Fruit fly (Drosophila melanogaster) whole organism, embryonic: Measurements from ENCODE around the gene CG5687.

ENCODE experiments used
- Asciz ChIP-seq: fragments of 200-800 bp; sonication (Bioruptor generic); optimal IDR thresholded peaks from 2 replicates; lab custom pipeline; 2017; ENCODE audit warnings: missing biosample characterization, mild to moderate bottlenecking, missing genetic modification characterization, missing genetic modification reagents
- Atf6 ChIP-seq: fragments of 200-800 bp; sonication (Bioruptor generic); IDR thresholded peaks from 2 replicates; pipeline ENCODE4 v1.3.6; 2022; ENCODE audit warnings: missing biosample characterization, missing genetic modification characterization
- CG10366 ChIP-seq: fragments of 200-800 bp; sonication (Bioruptor generic); IDR thresholded peaks from 2 replicates; pipeline ENCODE4 v1.3.6; 2022; ENCODE audit warnings: missing biosample characterization, missing genetic modification characterization
- CG10565 ChIP-seq: fragments of 200-800 bp; sonication (Bioruptor generic); optimal IDR thresholded peaks from 3 replicates; lab custom pipeline; 2016; ENCODE audit warnings: missing biosample characterization, mild to moderate bottlenecking, missing genetic modification characterization
- CG10959 ChIP-seq: fragments of 200-800 bp; sonication (Bioruptor generic); IDR thresholded peaks from 2 replicates; pipeline ENCODE4 v1.3.6; 2022; ENCODE audit warnings: missing biosample characterization, missing genetic modification characterization
- CG11398 ChIP-seq: fragments of 200-800 bp; sonication (Bioruptor generic); optimal IDR thresholded peaks from 2 replicates; lab custom pipeline; 2016; ENCODE audit warnings: missing biosample characterization, missing genetic modification characterization
- CG12155 ChIP-seq: fragments of 200-800 bp; sonication (Bioruptor generic); optimal IDR thresholded peaks from 3 replicates; lab custom pipeline; 2016; ENCODE audit warnings: missing biosample characterization, missing genetic modification characterization
- CG13296 ChIP-seq: fragments of 200-800 bp; sonication (Bioruptor generic); optimal IDR thresholded peaks from 3 replicates; lab custom pipeline; 2018; ENCODE audit warnings: missing biosample characterization, mild to moderate bottlenecking, missing genetic modification characterization
- CG13624 ChIP-seq: fragments of 200-800 bp; sonication (Bioruptor generic); optimal IDR thresholded peaks from 2 replicates; lab custom pipeline; 2016; ENCODE audit warnings: missing biosample characterization, missing genetic modification characterization
- CG13775 ChIP-seq: fragments of 200-800 bp; sonication (Bioruptor generic); optimal IDR thresholded peaks from 3 replicates; lab custom pipeline; 2017; ENCODE audit warnings: missing biosample characterization, mild to moderate bottlenecking, missing genetic modification characterization
- CG15269 ChIP-seq: fragments of 200-800 bp; sonication (Bioruptor generic); optimal IDR thresholded peaks from 2 replicates; lab custom pipeline; 2018; ENCODE audit warnings: missing biosample characterization, mild to moderate bottlenecking, missing genetic modification characterization, moderate library complexity
- CG1529 ChIP-seq: fragments of 200-800 bp; sonication (Bioruptor generic); optimal IDR thresholded peaks from 3 replicates; lab custom pipeline; 2018; ENCODE audit warnings: missing biosample characterization, missing genetic modification characterization
- CG17359 ChIP-seq: fragments of 200-800 bp; sonication (Bioruptor generic); optimal IDR thresholded peaks from 3 replicates; lab custom pipeline; 2018; ENCODE audit warnings: missing biosample characterization, mild to moderate bottlenecking, missing genetic modification characterization, moderate library complexity
- CG17612 ChIP-seq: fragments of 200-800 bp; sonication (Bioruptor generic); IDR thresholded peaks from 2 replicates; pipeline ENCODE4 v1.3.6; 2022; ENCODE audit warnings: missing biosample characterization, missing genetic modification characterization
- CG33557 ChIP-seq: fragments of 200-800 bp; sonication (Bioruptor generic); optimal IDR thresholded peaks from 2 replicates; lab custom pipeline; 2019; ENCODE audit warnings: missing biosample characterization, mild to moderate bottlenecking, missing genetic modification characterization, moderate library complexity
- CG6254 ChIP-seq: fragments of 200-800 bp; sonication (Bioruptor generic); optimal IDR thresholded peaks from 3 replicates; lab custom pipeline; 2017; ENCODE audit warnings: mild to moderate bottlenecking, missing biosample characterization, missing genetic modification reagents, missing genetic modification characterization
- CG6683 ChIP-seq: fragments of 200-800 bp; sonication (Bioruptor generic); optimal IDR thresholded peaks from 2 replicates; lab custom pipeline; 2017; ENCODE audit warnings: missing biosample characterization, mild to moderate bottlenecking, missing genetic modification characterization, missing genetic modification reagents
- CG6813 ChIP-seq: fragments of 200-800 bp; sonication (Bioruptor generic); optimal IDR thresholded peaks from 2 replicates; lab custom pipeline; 2017; ENCODE audit warnings: missing biosample characterization, missing genetic modification characterization, mild to moderate bottlenecking, moderate library complexity, missing genetic modification reagents
- CG7372 ChIP-seq: fragments of 200-800 bp; sonication (Bioruptor generic); IDR thresholded peaks from 2 replicates; pipeline ENCODE4 v1.3.6; 2022; ENCODE audit warnings: missing biosample characterization, missing genetic modification characterization
- CG7786 ChIP-seq: fragments of 200-800 bp; sonication (Bioruptor generic); optimal IDR thresholded peaks from 2 replicates; lab custom pipeline; 2016; ENCODE audit warnings: missing biosample characterization, missing genetic modification characterization
- CG9609 ChIP-seq: fragments of 200-800 bp; sonication (Bioruptor generic); optimal IDR thresholded peaks from 3 replicates; lab custom pipeline; 2016; ENCODE audit warnings: missing biosample characterization, missing genetic modification characterization
- CG9876 ChIP-seq: fragments of 200-800 bp; sonication (Bioruptor generic); optimal IDR thresholded peaks from 2 replicates; lab custom pipeline; 2016; ENCODE audit warnings: missing biosample characterization, missing genetic modification characterization
- CHES-1-like ChIP-seq: fragments of 200-800 bp; sonication (Bioruptor generic); optimal IDR thresholded peaks from 2 replicates; lab custom pipeline; 2016; ENCODE audit warnings: missing biosample characterization, missing genetic modification characterization
- CoRest ChIP-seq: fragments of 200-800 bp; sonication (Bioruptor generic); optimal IDR thresholded peaks from 3 replicates; lab custom pipeline; 2018; ENCODE audit warnings: missing biosample characterization, mild to moderate bottlenecking, missing genetic modification characterization, moderate library complexity
- E2f2 ChIP-seq: fragments of 200-800 bp; sonication (Bioruptor generic); IDR thresholded peaks from 2 replicates; pipeline ENCODE4 v1.3.6; 2022; ENCODE audit warnings: missing biosample characterization, missing genetic modification characterization
- Hey ChIP-seq: fragments of 200-800 bp; sonication (Bioruptor generic); optimal IDR thresholded peaks from 3 replicates; lab custom pipeline; 2018; ENCODE audit warnings: missing biosample characterization, mild to moderate bottlenecking, missing genetic modification characterization
- MESR4 ChIP-seq: fragments of 200-800 bp; sonication (Bioruptor generic); optimal IDR thresholded peaks from 2 replicates; lab custom pipeline; 2018; ENCODE audit warnings: missing biosample characterization, mild to moderate bottlenecking, missing genetic modification characterization, moderate library complexity
- MTF-1 ChIP-seq: fragments of 200-800 bp; sonication (Bioruptor generic); optimal IDR thresholded peaks from 2 replicates; lab custom pipeline; 2018; ENCODE audit warnings: missing biosample characterization, mild to moderate bottlenecking, missing genetic modification characterization, borderline replicate concordance
- Meics ChIP-seq: fragments of 200-800 bp; sonication (Bioruptor generic); optimal IDR thresholded peaks from 2 replicates; lab custom pipeline; 2017; ENCODE audit warnings: missing biosample characterization, mild to moderate bottlenecking, missing genetic modification characterization
- NC2α ChIP-seq: fragments of 200-800 bp; sonication (Bioruptor generic); optimal IDR thresholded peaks from 2 replicates; lab custom pipeline; 2016; ENCODE audit warnings: missing biosample characterization, missing genetic modification characterization
- Nf-YB ChIP-seq: fragments of 200-800 bp; sonication (Bioruptor generic); optimal IDR thresholded peaks from 3 replicates; lab custom pipeline; 2019; ENCODE audit warnings: missing biosample characterization, mild to moderate bottlenecking, missing genetic modification characterization, moderate library complexity
- Oli ChIP-seq: fragments of 200-800 bp; sonication (Bioruptor generic); optimal IDR thresholded peaks from 2 replicates; lab custom pipeline; 2018; ENCODE audit warnings: missing biosample characterization, mild to moderate bottlenecking, missing genetic modification characterization, moderate library complexity
- Ptx1 ChIP-seq: fragments of 200-800 bp; sonication (Bioruptor generic); IDR thresholded peaks from 2 replicates; pipeline ENCODE4 v1.3.6; 2022; ENCODE audit warnings: missing biosample characterization, missing genetic modification characterization
- Rx ChIP-seq: fragments of 200-800 bp; sonication (Bioruptor generic); IDR thresholded peaks from 2 replicates; pipeline ENCODE4 v1.3.6; 2022; ENCODE audit warnings: missing biosample characterization, missing genetic modification characterization
- Usf ChIP-seq: fragments of 200-800 bp; sonication (Bioruptor generic); optimal IDR thresholded peaks from 2 replicates; lab custom pipeline; 2017; ENCODE audit warnings: missing genotype, missing biosample characterization, missing genetic modification characterization
- aop ChIP-seq: fragments of 200-800 bp; sonication (Bioruptor generic); IDR thresholded peaks from 2 replicates; pipeline ENCODE4 v1.3.6; 2022; ENCODE audit warnings: missing biosample characterization, missing genetic modification characterization
- az2 ChIP-seq: fragments of 200-800 bp; sonication (Bioruptor generic); optimal IDR thresholded peaks from 3 replicates; lab custom pipeline; 2016; ENCODE audit warnings: missing biosample characterization, missing genetic modification characterization
- bab2 ChIP-seq: fragments of 200-800 bp; sonication (Bioruptor generic); optimal IDR thresholded peaks from 2 replicates; lab custom pipeline; 2016; ENCODE audit warnings: missing biosample characterization, missing genetic modification characterization
- croc ChIP-seq: fragments of 200-800 bp; sonication (Bioruptor generic); conservative IDR thresholded peaks from 3 replicates; pipeline ENCODE4 v1.3.6; 2022; ENCODE audit warnings: missing biosample characterization, missing genetic modification characterization
- dm ChIP-seq: fragments of 200-800 bp; sonication (Bioruptor generic); optimal IDR thresholded peaks from 3 replicates; lab custom pipeline; 2016; ENCODE audit warnings: missing biosample characterization, missing genetic modification characterization
- ewg ChIP-seq: fragments of 200-800 bp; sonication (Bioruptor generic); optimal IDR thresholded peaks from 3 replicates; lab custom pipeline; 2017; ENCODE audit warnings: mild to moderate bottlenecking, missing biosample characterization, missing genetic modification reagents, missing genetic modification characterization
- knrl ChIP-seq: fragments of 200-800 bp; sonication (Bioruptor generic); IDR thresholded peaks from 3 replicates; pipeline ENCODE4 v1.3.6; 2022; ENCODE audit warnings: missing biosample characterization, missing genetic modification characterization; ENCODE audit not compliant: partially characterized antibody
- lmd ChIP-seq: fragments of 200-800 bp; sonication (Bioruptor generic); IDR thresholded peaks from 2 replicates; pipeline ENCODE4 v1.3.6; 2022; ENCODE audit warnings: missing biosample characterization, missing genetic modification characterization
- maf-S ChIP-seq: fragments of 200-800 bp; sonication (Bioruptor generic); optimal IDR thresholded peaks from 2 replicates; lab custom pipeline; 2016; ENCODE audit warnings: missing biosample characterization, missing genetic modification characterization
- onecut ChIP-seq: fragments of 200-800 bp; sonication (Bioruptor generic); IDR thresholded peaks from 2 replicates; pipeline ENCODE4 v1.3.6; 2022; ENCODE audit warnings: missing biosample characterization, missing genetic modification characterization
- pfk ChIP-seq: fragments of 200-800 bp; sonication (Bioruptor generic); optimal IDR thresholded peaks from 2 replicates; lab custom pipeline; 2018; ENCODE audit warnings: missing biosample characterization, mild to moderate bottlenecking, missing genetic modification characterization, moderate library complexity
- phol ChIP-seq: fragments of 200-800 bp; sonication (Bioruptor generic); optimal IDR thresholded peaks from 3 replicates; lab custom pipeline; 2018; ENCODE audit warnings: missing biosample characterization, mild to moderate bottlenecking, missing genetic modification characterization, moderate library complexity
- repo ChIP-seq: fragments of 200-800 bp; sonication (Bioruptor generic); optimal IDR thresholded peaks from 2 replicates; lab custom pipeline; 2016; ENCODE audit warnings: missing biosample characterization, missing genetic modification characterization
- sima ChIP-seq: fragments of 200-800 bp; sonication (Bioruptor generic); optimal IDR thresholded peaks from 2 replicates; lab custom pipeline; 2016; ENCODE audit warnings: missing biosample characterization, missing genetic modification characterization
- stc ChIP-seq: fragments of 200-800 bp; sonication (Bioruptor generic); IDR thresholded peaks from 2 replicates; pipeline ENCODE4 v1.3.6; 2022; ENCODE audit warnings: missing biosample characterization, missing genetic modification characterization
- tup ChIP-seq: fragments of 200-800 bp; sonication (Bioruptor generic); optimal IDR thresholded peaks from 2 replicates; lab custom pipeline; 2016; ENCODE audit warnings: missing biosample characterization, mild to moderate bottlenecking, missing genetic modification characterization, moderate library complexity
- zen ChIP-seq: fragments of 200-800 bp; sonication (Bioruptor generic); optimal IDR thresholded peaks from 3 replicates; lab custom pipeline; 2018; ENCODE audit warnings: missing biosample characterization, mild to moderate bottlenecking, missing genetic modification characterization, moderate library complexity

CG5687 gene

DNA sequence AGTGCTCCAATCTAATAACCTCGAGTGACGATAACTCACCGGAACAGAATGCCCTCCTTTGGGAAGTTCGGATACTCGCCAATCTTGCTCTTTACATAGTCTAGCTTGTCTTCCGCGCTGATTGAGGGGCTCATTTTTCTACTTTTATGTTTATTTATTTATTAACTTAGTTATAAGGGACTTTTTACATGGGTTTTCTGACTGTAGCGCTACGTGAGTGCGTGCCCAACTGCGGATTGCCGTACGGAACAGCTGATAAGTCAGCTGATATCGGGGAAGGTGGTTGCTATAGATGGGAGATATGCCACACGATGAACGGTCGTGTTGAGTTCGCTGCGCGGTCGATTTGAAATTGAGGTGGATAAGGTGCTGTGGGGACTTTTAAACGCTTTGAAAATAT is 54.3 kb downstream of the CG5687 start, which contains the start of gene Aprt (continued):
- TF ChIP-seq repo (GFP tag; lab: Kevin White, UChicago) (no peak), tup (GFP tag; lab: Kevin White, UChicago) (no peak), Usf (GFP tag; lab: Kevin White, UChicago) (no peak), CG1529 (GFP tag; lab: Kevin White, UChicago) (no peak), zen (tag; lab: Kevin White, UChicago) (no peak), phol (tag; lab: Kevin White, UChicago) (no peak), onecut (GFP tag; lab: Robert Waterston, UW) (no peak), lmd (no peak), aop (no peak), sima (GFP tag; lab: Kevin White, UChicago) (no peak), CG10366 (no peak), az2 (no peak), stc (GFP tag; lab: Robert Waterston, UW) (no peak), NC2α (GFP tag; lab: Kevin White, UChicago) (no peak), Nf-YB (GFP tag; lab: Kevin White, UChicago) (no peak), CG17612 (GFP tag; lab: Robert Waterston, UW) (no peak), CG17359 (tag; lab: Kevin White, UChicago) (no peak), croc (GFP tag; lab: Robert Waterston, UW) (no peak), Atf6 (GFP tag; lab: Robert Waterston, UW) (no peak), Rx (GFP tag; lab: Robert Waterston, UW) (no peak), CG7372 (no peak), CG6813 (no peak), pfk (GFP tag; lab: Kevin White, UChicago) (no peak), Oli (tag; lab: Kevin White, UChicago) (no peak), CG13624 (no peak), CG10565 (no peak), CoRest (no peak), knrl (peak; percentile 67; the same call in 2 of the 3 replicates), CG11398 (GFP tag; lab: Kevin White, UChicago) (no peak), CG13296 (GFP tag; lab: Kevin White, UChicago) (no peak), E2f2 (GFP tag; lab: Robert Waterston, UW) (peak; percentile 96), CHES-1-like (no peak), CG13775 (GFP tag; lab: Kevin White, UChicago) (no peak), dm (no peak), MESR4 (GFP tag; lab: Kevin White, UChicago) (peak; percentile 46), maf-S (no peak), CG9609 (GFP tag; lab: Kevin White, UChicago) (no peak), CG6254 (GFP tag; lab: Kevin White, UChicago) (no peak), ewg (GFP tag; lab: Kevin White, UChicago) (no peak), Asciz (no peak), CG6683 (GFP tag; lab: Kevin White, UChicago) (no peak), CG7786 (GFP tag; lab: Kevin White, UChicago) (no peak), CG33557 (GFP tag; lab: Kevin White, UChicago) (no peak), CG12155 (GFP tag; lab: Kevin White, UChicago) (no peak), CG15269 (no peak), Meics (GFP tag; lab: Kevin White, UChicago) (no peak), CG10959 (no peak), Ptx1 (no peak), Hey (tag; lab: Kevin White, UChicago) (no peak), CG9876 (GFP tag; lab: Kevin White, UChicago) (no peak), bab2 (GFP tag; lab: Kevin White, UChicago) (no peak), MTF-1 (GFP tag; lab: Kevin White, UChicago) (no peak)
